Fruit fly (Drosophila melanogaster) whole organism: ENCODE results near the gene CG34288.

ENCODE experiments used
- Dll ChIP-seq: fragments of >200 bp; optimal IDR thresholded peaks from 2 replicates; lab custom pipeline; 2017
- EcR ChIP-seq, 2 experiments: fragments of >200 bp; optimal IDR thresholded peaks; 2 replicates each; lab custom pipeline; 2017; ENCODE audit warnings: missing biosample characterization in 2 of 2, missing genetic modification characterization in 2 of 2, missing genetic modification reagents in 2 of 2
- pan ChIP-seq: fragments of >200 bp; optimal IDR thresholded peaks from 2 replicates; lab custom pipeline; 2017
- psq ChIP-seq: fragments of >200 bp; optimal IDR thresholded peaks from 2 replicates; lab custom pipeline; 2017

DNA sequence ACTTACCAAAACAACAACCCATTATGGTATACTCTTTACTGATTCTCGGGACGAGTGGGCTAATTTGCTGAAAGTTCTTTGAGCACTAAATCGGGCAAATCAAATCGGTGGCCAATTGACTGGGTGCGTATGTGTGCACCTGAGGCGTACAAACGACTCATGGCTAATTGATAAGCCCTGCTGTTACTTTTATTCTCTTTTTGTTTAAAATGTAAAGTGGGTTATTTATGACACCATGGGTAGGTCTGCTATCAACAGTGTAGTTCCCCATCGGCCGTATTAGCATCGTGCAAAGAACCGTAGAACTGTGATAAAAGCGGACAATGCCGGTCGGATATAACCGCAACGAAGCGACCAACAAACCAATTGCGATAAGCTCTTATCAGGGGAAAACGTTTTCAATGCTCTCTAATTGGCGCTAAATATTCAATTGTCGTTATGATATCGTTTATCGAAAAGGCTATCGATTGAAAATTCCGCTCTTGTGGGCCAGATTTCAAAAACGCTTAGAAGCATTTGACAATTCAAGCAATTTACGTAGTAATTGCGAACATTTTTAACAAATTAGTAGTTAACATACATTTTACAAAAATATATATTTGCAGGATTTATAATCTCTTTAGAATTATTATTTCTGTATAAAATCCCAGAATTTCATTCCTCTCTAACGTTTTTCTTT lies at the start of gene CG34288:
- no peak for TF ChIP-seq EcR (GFP tag; optimal IDR thresholded peaks at IDR 0.05; lab: Kevin White, UChicago)
- TF ChIP-seq psq (lab: Kevin White, UChicago): no peak
- TF ChIP-seq Dll (lab: Kevin White, UChicago): no peak
- no peak for TF ChIP-seq pan
